Fruit fly (Drosophila melanogaster): ENCODE data around the gene tefu.

DNA sequence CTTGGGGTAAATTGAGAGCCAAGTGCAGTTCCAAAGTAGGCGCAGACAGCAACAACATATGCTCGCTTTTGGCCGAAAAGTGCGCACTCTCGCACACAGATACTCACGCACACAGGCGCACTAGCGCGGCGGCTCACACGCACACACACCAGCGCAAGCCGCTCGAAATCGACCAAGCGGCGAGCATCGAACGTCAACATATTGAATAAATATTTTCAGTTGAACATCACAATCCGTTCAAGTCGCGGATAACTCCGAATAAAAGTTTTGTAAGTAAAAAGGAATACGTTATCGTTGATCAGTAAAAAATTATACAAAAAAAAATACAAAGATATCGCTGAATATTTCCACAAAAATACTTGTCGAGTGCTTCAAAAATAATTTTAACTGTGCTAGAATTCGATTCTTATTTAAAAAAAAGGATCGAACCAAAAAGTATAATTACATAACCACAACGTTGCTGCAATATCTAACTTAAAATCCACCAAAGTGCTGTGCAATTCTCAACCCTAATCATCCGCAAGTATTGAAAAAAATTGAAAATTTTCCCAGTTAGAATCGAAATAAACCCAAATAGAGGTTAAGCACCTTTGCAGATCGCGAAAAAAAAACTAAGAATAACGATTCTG lies 39.4 kb upstream of the tefu start:
- TF ChIP-seq Hr39 (optimal IDR thresholded peaks at IDR 0.05) (no peak), ase (GFP tag; IDR thresholded peaks at IDR 0.05) (no peak), Tbp (GFP tag; optimal IDR thresholded peaks at IDR 0.05) (no peak), HLH54F (GFP tag; optimal IDR thresholded peaks at IDR 0.05) (no peak), ci (GFP tag; IDR thresholded peaks at IDR 0.05) (peak; percentile 32; the same call in 1 of the 3 replicates), sug (tag; optimal IDR thresholded peaks at IDR 0.05) (no peak), mld (GFP tag; IDR thresholded peaks at IDR 0.05; ENCODE audit: partially characterized antibody) (no peak), salm (tag; optimal IDR thresholded peaks at IDR 0.05) (no peak), amos (GFP tag; IDR thresholded peaks at IDR 0.05; ENCODE audit: partially characterized antibody) (no peak), Dfd (GFP tag; optimal IDR thresholded peaks at IDR 0.05) (no peak)

Measured in whole organism, embryonic.